Worm (Caenorhabditis elegans): Measurements from ENCODE around the gene spv-1.

- TF ChIP-seq tbx-37 (GFP tag; conservative IDR thresholded peaks at IDR 0.05) (no peak), ama-1 (optimal IDR thresholded peaks at IDR 0.05) (no peak), flt-1 (GFP tag; IDR thresholded peaks at IDR 0.05) (no peak), hmg-4 (GFP tag; optimal IDR thresholded peaks at IDR 0.05) (no peak), tbx-11 (GFP tag; IDR thresholded peaks at IDR 0.05) (no peak), pes-1 (GFP tag; IDR thresholded peaks at IDR 0.05) (no peak)
Measured at ce11 chrII:7940848-7941247, 12.3 kb upstream of the spv-1 start, which contains the start of gene ZK669.3.

All from whole organism, early embryonic.